Worm (Caenorhabditis elegans) whole organism, L4 larva: ENCODE results near the gene Y55F3BR.6.

Experiments used
- arid-1 ChIP-seq: fragments of 200-800 bp; sonication (Bioruptor generic); conservative IDR thresholded peaks from 2 replicates; pipeline ENCODE4 v1.3.6; 2022; ENCODE audit warnings: missing genetic modification reagents, missing genetic modification characterization, missing compliant biosample characterization
- ceh-32 ChIP-seq: sonication (generic microtip); optimal IDR thresholded peaks from 2 replicates; lab custom pipeline; 2016; ENCODE audit warnings: mild to moderate bottlenecking, missing genetic modification characterization, missing compliant biosample characterization; ENCODE audit not compliant: poor library complexity
- dpl-1 ChIP-seq: fragments of 150-350 bp; optimal IDR thresholded peaks from 2 replicates; lab custom pipeline; 2014; ENCODE audit warnings: missing biosample characterization, missing genetic modification reagents, missing genetic modification characterization
- hmg-1.1 ChIP-seq: fragments of 200-800 bp; sonication (Bioruptor generic); IDR thresholded peaks from 2 replicates; pipeline ENCODE4 v1.3.6; 2022; ENCODE audit warnings: missing genetic modification reagents, missing genetic modification characterization, missing compliant biosample characterization
- lim-7 ChIP-seq: fragments of 200-800 bp; sonication (Bioruptor generic); IDR thresholded peaks from 2 replicates; pipeline ENCODE4 v1.3.6; 2022; ENCODE audit warnings: missing genetic modification characterization, missing compliant biosample characterization
- mdl-1 ChIP-seq, 2 experiments: fragments of 150-350 bp in 1 of 2; sonication (generic microtip) in 1 of 2; optimal IDR thresholded peaks; 2 replicates each; lab custom pipeline; 2014 to 2017; ENCODE audit warnings: missing biosample characterization in 2 of 2, missing genetic modification characterization in 2 of 2
- mxl-3 ChIP-seq: fragments of 200-800 bp; sonication (Bioruptor generic); optimal IDR thresholded peaks from 2 replicates; lab custom pipeline; 2018; ENCODE audit warnings: mild to moderate bottlenecking, missing genetic modification characterization, missing compliant biosample characterization
- nhr-28 ChIP-seq: fragments of 150-350 bp; optimal IDR thresholded peaks from 2 replicates; lab custom pipeline; 2014; ENCODE audit warnings: missing biosample characterization, missing genetic modification characterization
- nhr-6 ChIP-seq: fragments of 150-350 bp; optimal IDR thresholded peaks from 2 replicates; lab custom pipeline; 2014; ENCODE audit warnings: missing biosample characterization, missing genetic modification characterization
- nhr-77 ChIP-seq: fragments of 150-350 bp; optimal IDR thresholded peaks from 2 replicates; lab custom pipeline; 2014; ENCODE audit warnings: missing biosample characterization, missing genetic modification characterization
- pha-4 ChIP-seq, 2 experiments: fragments of 150-350 bp in 1 of 2; fragments of 200-800 bp in 1 of 2; sonication (Bioruptor generic) in 1 of 2; IDR thresholded peaks in 1 of 2; optimal IDR thresholded peaks in 1 of 2; 2 replicates each; pipeline versions ENCODE4 v1.3.6 to Lab custom; 2014 to 2022; ENCODE audit warnings: missing genetic modification characterization in 2 of 2, missing genetic modification reagents in 2 of 2, missing biosample characterization in 1 of 2, missing compliant biosample characterization in 1 of 2
- pqm-1 ChIP-seq: sonication (generic microtip); optimal IDR thresholded peaks from 2 replicates; lab custom pipeline; 2017; ENCODE audit warnings: missing biosample characterization, missing genetic modification characterization
- unc-62 ChIP-seq, 3 experiments: fragments of 150-350 bp in 1 of 3; sonication (generic microtip); optimal IDR thresholded peaks in 2 of 3; peaks in 1 of 3; 1 replicate in 1 of 3; 2 replicates in 2 of 3; lab custom pipeline; 2014 to 2017; ENCODE audit warnings: missing biosample characterization in 3 of 3, missing genetic modification characterization in 3 of 3, missing genetic modification reagents in 3 of 3, missing genotype in 1 of 3
- ztf-11 ChIP-seq: fragments of 150-350 bp; optimal IDR thresholded peaks from 2 replicates; lab custom pipeline; 2014; ENCODE audit warnings: missing biosample characterization, missing genetic modification characterization

DNA sequence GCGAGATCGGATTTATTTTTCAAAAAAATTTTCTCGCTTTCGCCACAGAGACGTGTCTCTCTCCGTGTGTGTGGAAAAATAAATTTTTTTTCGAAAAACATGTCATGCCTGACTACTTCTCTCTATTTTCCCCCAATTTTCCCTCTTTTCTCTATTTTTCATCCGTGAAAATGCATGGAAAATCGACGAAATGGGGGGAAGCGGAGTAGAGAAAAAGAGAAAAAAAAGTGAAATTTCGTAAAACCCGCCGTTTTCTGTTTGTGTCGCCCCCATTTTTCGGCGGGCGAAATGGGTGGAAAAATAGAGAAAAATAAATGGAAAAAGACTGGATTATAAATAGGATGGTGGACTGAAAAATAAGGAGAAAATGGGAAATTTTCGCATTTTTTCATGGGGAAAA lies 8.4 kb downstream of the Y55F3BR.6 start:
- TF ChIP-seq ztf-11 (no peak), mxl-3 (GFP tag; lab: Kevin White, UChicago) (no peak), pha-4 (GFP tag; IDR thresholded peaks at IDR 0.05; lab: Robert Waterston, UW) (no peak), pha-4 (tag; optimal IDR thresholded peaks at IDR 0.05; lab: Kevin White, UChicago) (no peak), lim-7 (no peak), nhr-77 (no peak), ceh-32 (tag; lab: Kevin White, UChicago) (no peak), arid-1 (no peak), hmg-1.1 (GFP tag; lab: Robert Waterston, UW) (no peak), nhr-28 (tag; lab: Kevin White, UChicago) (no peak), mdl-1 (tag; optimal IDR thresholded peaks at IDR 0.05; lab: Kevin White, UChicago) (no peak), nhr-6 (tag; lab: Kevin White, UChicago) (peak; percentile 0), dpl-1 (no peak), pqm-1 (no peak), unc-62 (GFP tag; optimal IDR thresholded peaks at IDR 0.05 in 1 of 2; lab: Kevin White, UChicago) (no peak), unc-62 (tag; optimal IDR thresholded peaks at IDR 0.05; lab: Kevin White, UChicago) (no peak)
